Fruit fly (Drosophila melanogaster): ENCODE results near the gene GstD11.

Gene GstD11

dm6 chr3R:12383036-12383435, at the start of gene GstD11:
Gene GstD11, plus strand, starts transcription at chr3R:12383336.
- no peak for TF ChIP-seq noc (tag; optimal IDR thresholded peaks at IDR 0.05)

dm6 chr3R:12341374-12341773, 41.8 kb upstream of the GstD11 start, which contains the start of gene Sgsf:
Gene Sgsf, plus strand, starts transcription at chr3R:12341674.
- no peak for TF ChIP-seq noc (tag; optimal IDR thresholded peaks at IDR 0.05)

DNA sequence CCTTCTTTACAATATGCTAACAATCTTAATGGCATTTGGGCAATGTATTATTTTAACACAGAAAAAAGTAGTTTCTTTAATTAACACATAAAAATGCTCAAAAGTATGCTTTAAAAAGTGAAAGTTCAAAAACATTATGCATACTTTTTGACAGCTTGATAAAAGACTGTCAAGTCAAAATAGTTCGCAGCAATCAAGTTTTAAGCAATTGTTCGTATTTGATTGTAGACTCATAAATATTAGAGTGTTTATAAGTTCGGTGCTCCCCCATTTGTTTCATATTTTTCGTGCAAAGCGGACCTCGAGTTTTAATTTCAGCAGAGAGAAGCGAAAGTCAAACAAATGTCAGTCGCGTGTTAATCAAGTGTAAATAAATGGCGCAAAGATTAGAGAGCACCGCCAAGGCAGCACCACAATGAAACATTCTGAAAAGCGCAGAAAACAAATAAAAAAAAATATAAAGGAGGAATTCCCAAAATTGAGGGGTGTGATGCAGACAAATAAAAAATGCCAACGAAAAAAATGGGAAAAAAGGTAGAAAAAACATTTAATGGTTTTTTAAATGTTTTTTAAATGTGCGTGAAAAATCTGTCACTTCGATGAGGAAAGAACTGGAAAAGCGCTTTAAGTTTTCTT, 38.1 kb upstream of the GstD11 start:
- no peak for TF ChIP-seq noc (tag; optimal IDR thresholded peaks at IDR 0.05)

DNA sequence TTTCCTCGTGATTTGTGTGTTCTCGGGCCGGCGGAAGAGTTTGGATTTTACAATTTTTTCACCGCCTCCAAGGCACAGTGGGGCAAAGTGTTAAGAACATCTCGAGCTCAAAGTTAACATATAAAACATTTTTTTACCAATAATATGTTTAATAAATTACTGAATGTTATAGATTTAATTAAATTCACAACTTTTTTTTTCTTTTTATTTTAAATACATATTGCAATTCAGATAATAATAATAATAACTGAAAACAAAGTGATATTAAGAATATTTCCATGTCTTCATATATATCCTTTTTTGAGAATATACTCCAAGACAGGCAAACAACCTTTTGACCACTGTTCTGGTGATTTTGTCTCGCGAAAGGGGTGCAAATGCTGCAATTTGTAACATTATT, 37.1 kb upstream of the GstD11 start:
- no peak for TF ChIP-seq noc (tag; optimal IDR thresholded peaks at IDR 0.05)

DNA sequence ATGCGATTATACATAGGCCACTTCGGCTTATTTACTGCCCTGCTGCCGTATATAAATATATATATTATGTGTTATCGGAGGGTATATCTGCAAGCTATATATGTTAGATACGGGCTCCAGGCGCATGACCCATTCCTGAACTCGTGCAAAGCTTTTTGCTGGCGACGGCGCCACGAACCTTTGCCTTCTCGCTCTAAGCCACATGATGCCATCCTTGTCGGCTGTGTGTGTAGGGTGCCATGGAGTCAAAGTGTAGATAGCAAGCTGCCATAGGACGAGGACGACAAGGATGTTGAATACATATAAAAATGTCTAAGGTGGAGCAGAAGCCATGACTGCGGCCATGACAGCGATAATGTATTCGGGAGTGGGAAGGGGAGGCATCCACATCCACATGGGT, 35.5 kb upstream of the GstD11 start:
- no peak for TF ChIP-seq noc (tag; optimal IDR thresholded peaks at IDR 0.05)

DNA sequence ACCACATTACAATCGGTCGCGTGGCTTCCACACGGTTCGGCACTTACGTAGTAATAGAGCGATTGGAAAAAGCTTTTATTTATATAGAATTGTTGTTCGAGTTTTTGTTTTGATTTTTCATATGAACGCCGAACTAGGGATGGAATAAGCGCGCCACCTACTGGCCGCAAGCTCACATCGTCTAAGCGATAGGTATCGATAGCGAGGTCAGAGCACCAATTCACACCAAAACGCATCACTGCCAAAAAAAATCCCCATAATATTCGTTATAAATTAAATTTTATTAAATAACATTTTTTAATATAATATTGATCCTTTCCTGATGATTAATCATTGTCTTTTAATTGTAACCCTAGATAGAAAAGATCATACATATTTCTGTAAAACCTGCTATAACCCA, 32.6 kb upstream of the GstD11 start, which contains the start of gene CG10038:
CG10038 (minus strand) TSS at position 148 of the 400 bp plus-strand sequence.
- no peak for TF ChIP-seq noc (tag; optimal IDR thresholded peaks at IDR 0.05)

- no peak for TF ChIP-seq noc (tag; optimal IDR thresholded peaks at IDR 0.05)
Observed at dm6 chr3R:12352003-12352402, 31.1 kb upstream of the GstD11 start, which contains the start of gene CG10041. Gene CG10041, minus strand, starts transcription at chr3R:12352103.

- TF ChIP-seq noc (tag; optimal IDR thresholded peaks at IDR 0.05): no peak
Observed at dm6 chr3R:12356044-12356443, 27.1 kb upstream of the GstD11 start, which contains the start of gene MBD-R2. Gene MBD-R2, minus strand, starts transcription at chr3R:12356265.

dm6 chr3R:12359837-12360236, 23.3 kb upstream of the GstD11 start, which contains the start of gene CG4115:
Gene CG4115, plus strand, starts transcription at chr3R:12360008.
- TF ChIP-seq noc (tag; optimal IDR thresholded peaks at IDR 0.05): no peak

dm6 chr3R:12361962-12362497, 21.1 kb upstream of the GstD11 start:
- no peak for TF ChIP-seq noc (tag; optimal IDR thresholded peaks at IDR 0.05)

- no peak for TF ChIP-seq noc (tag; optimal IDR thresholded peaks at IDR 0.05)
Observed at dm6 chr3R:12363544-12363943, 19.6 kb upstream of the GstD11 start.

DNA sequence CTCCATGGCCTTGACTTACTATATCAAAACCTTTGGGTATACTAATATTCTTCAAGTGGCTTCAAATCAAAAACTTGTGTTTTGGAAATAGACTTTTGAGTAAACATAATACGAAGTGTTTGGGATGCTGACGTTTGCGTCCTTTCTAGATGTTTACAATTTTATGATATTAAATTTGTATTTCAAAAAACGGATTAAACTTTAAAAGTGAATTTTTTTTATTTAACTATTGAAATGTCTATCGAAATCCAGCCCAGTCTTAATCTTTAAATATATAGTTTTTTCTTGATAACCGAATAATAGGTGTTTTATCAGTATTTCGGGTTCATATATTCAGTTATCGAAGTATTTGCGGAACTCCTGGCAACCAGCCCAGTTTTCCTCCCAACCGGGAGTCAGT, 18.6 kb upstream of the GstD11 start, which contains the start of gene Tim17a1:
Tim17a1 (minus strand) TSS at position 101 of the 400 bp plus-strand sequence.
- no peak for TF ChIP-seq noc (tag; optimal IDR thresholded peaks at IDR 0.05)

dm6 chr3R:12365264-12365840, 17.8 kb upstream of the GstD11 start, which contains the start of gene GstD10:
Gene GstD10, minus strand, starts transcription at chr3R:12365735.
- TF ChIP-seq noc (tag; optimal IDR thresholded peaks at IDR 0.05): peak; percentile 46

- no peak for TF ChIP-seq noc (tag; optimal IDR thresholded peaks at IDR 0.05)
Observed at dm6 chr3R:12365887-12366286, 17.2 kb upstream of the GstD11 start.

DNA sequence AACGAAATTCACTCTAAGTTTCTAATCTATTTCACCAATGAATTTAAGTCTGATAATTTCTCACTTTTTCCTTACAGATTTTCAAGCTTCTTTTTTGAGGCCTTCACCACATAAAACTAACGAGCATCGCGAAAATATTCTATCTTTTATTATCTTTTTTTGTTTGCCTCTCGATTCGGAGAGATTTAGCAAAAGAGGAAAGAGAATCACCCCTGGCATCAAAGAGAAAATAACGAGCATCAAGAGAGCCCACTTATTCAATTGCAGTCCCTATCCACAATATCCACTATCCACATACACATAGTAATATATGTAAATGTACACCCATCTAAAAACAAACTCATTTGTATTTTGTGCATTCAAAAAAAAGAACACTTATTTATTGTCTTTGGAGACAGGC, 15.7 kb upstream of the GstD11 start, which contains the start of gene GstD9:
GstD9 (minus strand) TSS at position 101 of the 400 bp plus-strand sequence.
- TF ChIP-seq noc (tag; optimal IDR thresholded peaks at IDR 0.05): no peak

- TF ChIP-seq noc (tag; optimal IDR thresholded peaks at IDR 0.05): peak; percentile 87
Observed at dm6 chr3R:12369135-12369792, 13.9 kb upstream of the GstD11 start, which contains the start of gene GstD1. Gene GstD1, minus strand, starts transcription at chr3R:12369268.

All from whole organism, larva.